Worm (Caenorhabditis elegans) whole organism, mixed stage, embryonic: ENCODE measurements around the gene tbx-8.

Source experiments
- bed-3 ChIP-seq: fragments of 200-800 bp; sonication (Bioruptor generic); optimal IDR thresholded peaks from 3 replicates; lab custom pipeline; 2018; ENCODE audit warnings: mild to moderate bottlenecking, missing genetic modification characterization, moderate library complexity, missing compliant biosample characterization
- blmp-1 ChIP-seq: fragments of 150-350 bp; optimal IDR thresholded peaks from 2 replicates; lab custom pipeline; 2014; ENCODE audit warnings: missing biosample characterization, missing genetic modification characterization
- ceh-39 ChIP-seq: fragments of 150-350 bp; optimal IDR thresholded peaks from 2 replicates; lab custom pipeline; 2014; ENCODE audit warnings: missing biosample characterization, missing genetic modification characterization
- ceh-43 ChIP-seq: fragments of 200-800 bp; sonication (Bioruptor generic); optimal IDR thresholded peaks from 2 replicates; lab custom pipeline; 2018; ENCODE audit warnings: mild to moderate bottlenecking, missing genetic modification characterization, moderate library complexity, missing compliant biosample characterization
- ceh-83 ChIP-seq: fragments of 200-800 bp; sonication (Bioruptor generic); optimal IDR thresholded peaks from 2 replicates; lab custom pipeline; 2018; ENCODE audit warnings: mild to moderate bottlenecking, missing genetic modification characterization, missing compliant biosample characterization
- ces-1 ChIP-seq: fragments of 150-350 bp; optimal IDR thresholded peaks from 2 replicates; lab custom pipeline; 2014; ENCODE audit warnings: missing biosample characterization, missing genetic modification reagents, missing genetic modification characterization
- cnd-1 ChIP-seq: fragments of 200-800 bp; sonication (Bioruptor generic); optimal IDR thresholded peaks from 2 replicates; lab custom pipeline; 2018; ENCODE audit warnings: mild to moderate bottlenecking, missing genetic modification characterization, missing compliant biosample characterization
- drap-1 ChIP-seq: fragments of 200-800 bp; sonication (Bioruptor generic); optimal IDR thresholded peaks from 3 replicates; lab custom pipeline; 2018; ENCODE audit warnings: mild to moderate bottlenecking, missing genetic modification characterization, missing compliant biosample characterization
- elt-1 ChIP-seq: sonication (generic microtip); optimal IDR thresholded peaks from 2 replicates; lab custom pipeline; 2017; ENCODE audit warnings: missing genetic modification characterization, mild to moderate bottlenecking, missing compliant biosample characterization, antibody characterized with exemption, moderate library complexity, borderline replicate concordance; ENCODE audit not compliant: insufficient read depth
- elt-3 ChIP-seq: fragments of 150-350 bp; optimal IDR thresholded peaks from 2 replicates; lab custom pipeline; 2014; ENCODE audit warnings: missing biosample characterization, missing genetic modification characterization
- flh-1 ChIP-seq: fragments of 200-800 bp; sonication (Bioruptor generic); optimal IDR thresholded peaks from 2 replicates; lab custom pipeline; 2018; ENCODE audit warnings: mild to moderate bottlenecking, missing genetic modification characterization, moderate library complexity, missing compliant biosample characterization
- lin-13 ChIP-seq: fragments of 150-350 bp; optimal IDR thresholded peaks from 2 replicates; lab custom pipeline; 2014; ENCODE audit warnings: missing biosample characterization, missing genetic modification characterization
- mab-5 ChIP-seq: fragments of 150-350 bp; optimal IDR thresholded peaks from 2 replicates; lab custom pipeline; 2014; ENCODE audit warnings: missing biosample characterization, missing genetic modification characterization
- mep-1 ChIP-seq: fragments of 150-350 bp; optimal IDR thresholded peaks from 2 replicates; lab custom pipeline; 2017; ENCODE audit warnings: missing biosample characterization, missing genetic modification reagents, missing genetic modification characterization, inconsistent platforms
- mls-2 ChIP-seq: sonication (generic microtip); optimal IDR thresholded peaks from 2 replicates; lab custom pipeline; 2016; ENCODE audit warnings: mild to moderate bottlenecking, missing genetic modification characterization, moderate library complexity, missing compliant biosample characterization
- nhr-12 ChIP-seq: fragments of 150-350 bp; optimal IDR thresholded peaks from 2 replicates; lab custom pipeline; 2014; ENCODE audit warnings: missing biosample characterization, missing genetic modification characterization
- nhr-2 ChIP-seq: fragments of 150-350 bp; optimal IDR thresholded peaks from 2 replicates; lab custom pipeline; 2014; ENCODE audit warnings: missing biosample characterization, missing genetic modification characterization
- nhr-237 ChIP-seq: fragments of 150-350 bp; optimal IDR thresholded peaks from 2 replicates; lab custom pipeline; 2014; ENCODE audit warnings: missing biosample characterization, missing genetic modification characterization
- nhr-28 ChIP-seq: fragments of 150-350 bp; optimal IDR thresholded peaks from 2 replicates; lab custom pipeline; 2014; ENCODE audit warnings: missing biosample characterization, missing genetic modification characterization
- pha-4 ChIP-seq: fragments of 150-350 bp; optimal IDR thresholded peaks from 2 replicates; lab custom pipeline; 2018; ENCODE audit warnings: missing biosample characterization, missing genetic modification reagents, missing genetic modification characterization
- snpc-4 ChIP-seq: fragments of 150-350 bp; optimal IDR thresholded peaks from 2 replicates; lab custom pipeline; 2014; ENCODE audit warnings: missing biosample characterization, missing genetic modification characterization
- sptf-1 ChIP-seq: sonication (generic microtip); optimal IDR thresholded peaks from 2 replicates; lab custom pipeline; 2017; ENCODE audit warnings: mild to moderate bottlenecking, missing genetic modification characterization, moderate library complexity, missing compliant biosample characterization
- tbx-8 ChIP-seq: fragments of 200-800 bp; sonication (Bioruptor generic); optimal IDR thresholded peaks from 2 replicates; lab custom pipeline; 2018; ENCODE audit warnings: mild to moderate bottlenecking, missing genetic modification characterization, moderate library complexity, missing compliant biosample characterization
- unc-120 ChIP-seq: sonication (generic microtip); optimal IDR thresholded peaks from 2 replicates; lab custom pipeline; 2017; ENCODE audit warnings: missing genetic modification characterization, missing compliant biosample characterization; ENCODE audit not compliant: poor library complexity, severe bottlenecking
- unc-39 ChIP-seq: fragments of 150-350 bp; optimal IDR thresholded peaks from 2 replicates; lab custom pipeline; 2014; ENCODE audit warnings: missing biosample characterization, missing genetic modification characterization
- unc-62 ChIP-seq: fragments of 150-350 bp; optimal IDR thresholded peaks from 2 replicates; lab custom pipeline; 2014; ENCODE audit warnings: missing biosample characterization, missing genetic modification reagents, missing genetic modification characterization
- zip-8 ChIP-seq: fragments of 150-350 bp; optimal IDR thresholded peaks from 2 replicates; lab custom pipeline; 2014; ENCODE audit warnings: missing biosample characterization, missing genetic modification characterization
- ztf-11 ChIP-seq: fragments of 150-350 bp; optimal IDR thresholded peaks from 2 replicates; lab custom pipeline; 2014; ENCODE audit warnings: missing biosample characterization, missing genetic modification characterization

The tbx-8 gene

DNA sequence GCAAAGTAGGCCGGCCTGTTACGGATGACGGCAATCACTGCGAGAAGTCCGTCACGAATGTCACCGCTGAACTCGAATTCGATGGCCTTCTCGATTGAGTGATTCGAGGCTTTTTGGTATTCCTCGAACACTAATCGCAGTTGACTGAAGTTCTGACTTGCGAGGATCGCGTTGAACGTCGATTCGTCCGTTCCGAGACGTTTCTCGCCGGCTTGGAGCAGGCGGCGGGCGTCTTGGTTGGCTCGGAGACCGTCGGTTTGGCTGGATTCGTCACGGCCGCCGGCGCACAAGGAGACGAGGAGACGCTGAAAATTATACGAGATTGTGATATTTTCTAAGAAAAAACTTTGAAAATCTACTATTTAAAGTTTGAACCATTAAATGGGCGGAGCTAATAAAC, 20.8 kb upstream of the tbx-8 start:
- TF ChIP-seq tbx-8 (GFP tag; lab: Kevin White, UChicago), result no peak
- TF ChIP-seq mep-1, result no peak
- TF ChIP-seq pha-4, result no peak
- TF ChIP-seq mab-5 (tag; lab: Kevin White, UChicago), result no peak
- TF ChIP-seq nhr-2 (tag; lab: Kevin White, UChicago), result no peak
- no peak for TF ChIP-seq unc-120
- no peak for TF ChIP-seq ztf-11
- no peak for TF ChIP-seq bed-3 (GFP tag; lab: Kevin White, UChicago)
- TF ChIP-seq elt-3 (tag; lab: Kevin White, UChicago), result no peak
- no peak for TF ChIP-seq blmp-1 (tag; lab: Kevin White, UChicago)
- TF ChIP-seq snpc-4, result no peak
- TF ChIP-seq sptf-1 (tag; lab: Kevin White, UChicago), result no peak
- TF ChIP-seq nhr-237 (tag; lab: Kevin White, UChicago), result no peak
- TF ChIP-seq flh-1 (GFP tag; lab: Kevin White, UChicago), result no peak
- TF ChIP-seq drap-1 (GFP tag; lab: Kevin White, UChicago), result no peak
- TF ChIP-seq cnd-1 (tag; lab: Kevin White, UChicago), result no peak
- TF ChIP-seq ceh-83, result no peak
- TF ChIP-seq lin-13, result no peak
- TF ChIP-seq nhr-28, result no peak

DNA sequence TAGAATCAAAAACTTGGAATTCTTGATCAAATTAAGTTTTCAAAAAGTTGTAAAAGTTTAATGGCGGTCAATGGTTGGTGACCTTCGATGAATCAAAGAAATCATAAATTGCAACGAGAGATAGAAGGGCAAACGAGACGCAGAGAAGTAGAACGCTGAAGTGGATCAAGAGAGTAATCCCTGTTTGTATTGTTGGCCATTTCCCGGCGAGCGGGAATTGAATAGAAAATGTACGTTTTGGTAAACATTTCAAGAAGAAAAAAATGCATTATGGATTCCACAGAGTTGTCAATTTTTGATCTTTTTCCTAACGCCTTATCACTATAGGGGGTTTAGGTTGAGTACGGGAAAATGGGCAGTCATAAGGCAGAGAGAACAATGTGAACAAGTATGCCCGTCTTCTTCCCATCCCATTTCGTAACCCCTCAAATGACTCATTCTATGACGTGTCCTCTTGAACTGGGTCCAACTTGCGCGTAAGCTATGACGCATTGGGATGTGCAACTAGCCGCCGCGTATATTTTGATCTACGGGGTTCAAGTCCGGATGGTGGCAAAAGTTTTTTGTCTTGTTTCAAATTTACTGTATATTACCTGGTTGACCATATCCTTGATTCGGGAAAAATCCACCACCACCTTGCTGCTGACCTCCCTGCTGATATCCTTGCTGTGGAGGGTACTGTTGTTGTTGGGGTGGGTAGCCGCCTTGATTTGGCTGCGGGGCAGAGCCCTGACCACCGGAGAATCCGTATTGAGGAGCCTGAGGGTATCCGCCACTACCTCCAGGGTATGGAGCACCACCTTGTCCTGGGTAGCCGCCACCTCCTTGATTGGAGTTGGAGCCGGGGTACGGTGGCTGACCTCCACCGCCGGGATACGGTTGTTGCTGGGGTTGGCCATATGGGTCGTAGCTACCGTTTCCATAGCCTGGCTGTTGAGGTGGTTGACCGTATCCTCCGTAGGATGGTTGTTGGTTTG, 18.3 kb upstream of the tbx-8 start:
- TF ChIP-seq ces-1 (GFP tag; lab: Kevin White, UChicago), result no peak
- peak; percentile 19 for TF ChIP-seq pha-4

DNA sequence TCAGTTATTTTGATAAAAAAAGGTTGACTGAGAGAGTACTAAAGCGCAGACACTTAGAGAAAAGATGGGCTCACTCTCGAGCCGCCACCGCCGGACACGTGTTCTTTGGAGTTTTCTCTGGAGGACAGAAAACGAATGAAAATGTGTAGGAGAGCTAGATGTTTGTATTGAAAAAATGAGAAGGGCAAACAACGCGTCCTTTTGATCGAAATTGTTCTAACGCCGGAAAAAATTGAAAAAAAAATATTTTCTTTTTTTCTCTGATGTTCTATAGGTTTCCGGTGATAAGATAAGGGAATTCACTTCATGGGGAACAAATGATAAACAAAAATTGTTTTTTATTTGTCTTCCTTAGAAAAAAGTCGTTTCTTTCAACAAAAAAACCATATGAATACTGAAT, 17.3 kb upstream of the tbx-8 start:
- TF ChIP-seq ceh-39 (no peak), mep-1 (no peak), nhr-12 (no peak), zip-8 (tag; lab: Kevin White, UChicago) (no peak), unc-62 (GFP tag; lab: Kevin White, UChicago) (no peak), nhr-28 (no peak)

DNA sequence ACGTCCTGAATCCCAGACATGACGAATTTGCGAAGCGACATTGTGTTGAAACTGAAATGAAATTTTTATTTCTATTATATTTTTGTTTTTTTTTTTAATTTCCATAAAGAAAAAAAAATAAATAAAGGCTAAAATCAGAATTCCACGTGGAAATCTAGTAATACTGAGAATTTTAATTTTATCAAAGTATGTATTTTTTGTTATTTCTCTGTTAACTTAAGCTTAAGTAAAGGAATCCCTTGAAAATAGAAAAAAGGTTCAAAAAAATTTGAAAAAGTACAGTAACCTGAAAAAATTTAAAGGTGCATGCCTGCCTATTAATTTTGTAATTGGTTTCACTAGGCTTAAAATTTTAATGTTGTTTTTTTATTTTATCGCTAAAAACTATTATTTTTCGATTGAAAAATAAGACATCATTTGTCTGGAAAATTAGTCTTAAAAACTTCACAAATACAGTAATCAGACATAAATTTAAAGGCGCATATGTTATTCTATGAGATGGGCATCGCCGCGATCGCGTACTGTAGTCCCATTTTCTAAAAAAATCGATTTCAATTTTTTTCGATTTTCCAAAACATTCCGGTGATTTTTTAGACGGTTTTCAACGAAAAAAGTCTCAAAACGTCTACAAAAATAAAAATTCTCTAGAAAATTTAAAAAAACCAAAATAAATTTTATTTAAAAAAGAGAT, 16.6 kb upstream of the tbx-8 start, which contains the start of gene nex-2:
Gene nex-2, minus strand, starts transcription at position 51 of the 691 bp plus-strand sequence.
- TF ChIP-seq zip-8 (tag; lab: Kevin White, UChicago), result no peak
- TF ChIP-seq nhr-237 (tag; lab: Kevin White, UChicago), result no peak
- no peak for TF ChIP-seq ceh-43 (GFP tag; lab: Kevin White, UChicago)
- no peak for TF ChIP-seq ceh-39
- TF ChIP-seq nhr-2 (tag; lab: Kevin White, UChicago), result no peak

DNA sequence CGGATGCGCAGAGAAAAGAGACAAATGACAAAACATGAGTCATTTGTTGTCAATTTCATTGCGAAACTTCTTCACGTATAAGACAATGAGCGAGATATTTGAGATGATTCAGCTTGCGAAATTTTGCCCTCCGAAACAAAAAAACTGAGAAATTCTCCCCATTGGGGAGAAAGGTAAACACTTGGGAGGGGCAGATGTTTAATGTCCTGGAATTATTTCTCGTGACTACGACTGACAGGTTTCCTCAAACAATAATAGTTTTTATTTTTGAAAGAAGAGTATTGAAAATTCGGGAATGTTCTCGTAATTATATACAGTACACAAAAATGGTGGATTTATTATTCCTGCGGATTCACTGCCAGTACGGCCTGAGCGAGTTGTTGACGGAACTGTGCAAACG, 15.9 kb upstream of the tbx-8 start:
- no peak for TF ChIP-seq flh-1 (GFP tag; lab: Kevin White, UChicago)
- no peak for TF ChIP-seq snpc-4
- TF ChIP-seq mls-2 (tag; lab: Kevin White, UChicago), result no peak
- TF ChIP-seq blmp-1 (tag; lab: Kevin White, UChicago), result no peak
- TF ChIP-seq cnd-1 (tag; lab: Kevin White, UChicago), result no peak
- TF ChIP-seq unc-120, result no peak
- TF ChIP-seq pha-4, result no peak
- no peak for TF ChIP-seq nhr-12
- TF ChIP-seq nhr-237 (tag; lab: Kevin White, UChicago), result no peak
- TF ChIP-seq elt-1 (tag; lab: Kevin White, UChicago), result no peak
- no peak for TF ChIP-seq mab-5 (tag; lab: Kevin White, UChicago)
- TF ChIP-seq ceh-43 (GFP tag; lab: Kevin White, UChicago), result no peak

DNA sequence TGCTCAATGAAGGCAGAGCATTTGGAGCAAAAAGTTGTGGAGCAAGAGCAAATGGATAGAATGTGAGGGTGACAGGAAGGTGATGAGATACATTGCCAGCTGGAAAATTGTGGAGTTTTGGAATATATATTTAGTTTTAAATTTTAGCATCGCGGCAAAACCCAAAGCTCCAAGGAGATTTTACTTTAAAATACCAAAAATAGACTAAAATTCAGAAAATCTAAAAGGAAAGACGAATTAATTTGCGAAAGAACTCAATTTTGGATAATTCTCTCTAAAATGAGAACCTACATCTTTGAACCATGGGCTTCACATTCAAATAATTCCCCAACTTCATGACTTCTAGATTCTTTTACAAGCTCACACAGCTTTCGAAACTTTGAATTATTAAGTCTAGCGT, 14.6 kb upstream of the tbx-8 start, which contains the start of gene T07C4.12:
Gene T07C4.12, minus strand, starts transcription at position 101 of the 400 bp plus-strand sequence.
- no peak for TF ChIP-seq bed-3 (GFP tag; lab: Kevin White, UChicago)
- no peak for TF ChIP-seq unc-39 (tag; lab: Kevin White, UChicago)
- no peak for TF ChIP-seq ces-1 (GFP tag; lab: Kevin White, UChicago)
- TF ChIP-seq elt-3 (tag; lab: Kevin White, UChicago), result no peak
- TF ChIP-seq lin-13, result no peak
- no peak for TF ChIP-seq nhr-12
